Worm (Caenorhabditis elegans) whole organism, mixed stage, embryonic: ENCODE results near the gene Y57G7A.2.

Source experiments
- M03D4.4 ChIP-seq: sonication (generic microtip); optimal IDR thresholded peaks from 2 replicates; lab custom pipeline; 2017; ENCODE audit warnings: mild to moderate bottlenecking, missing genetic modification characterization, missing compliant biosample characterization
- mab-5 ChIP-seq: fragments of 150-350 bp; optimal IDR thresholded peaks from 2 replicates; lab custom pipeline; 2014; ENCODE audit warnings: missing biosample characterization, missing genetic modification characterization
- nhr-237 ChIP-seq: fragments of 150-350 bp; optimal IDR thresholded peaks from 2 replicates; lab custom pipeline; 2014; ENCODE audit warnings: missing biosample characterization, missing genetic modification characterization
- pha-4 ChIP-seq: fragments of 150-350 bp; optimal IDR thresholded peaks from 2 replicates; lab custom pipeline; 2018; ENCODE audit warnings: missing biosample characterization, missing genetic modification reagents, missing genetic modification characterization
- snpc-4 ChIP-seq: fragments of 150-350 bp; optimal IDR thresholded peaks from 2 replicates; lab custom pipeline; 2014; ENCODE audit warnings: missing biosample characterization, missing genetic modification characterization
- unc-62 ChIP-seq: fragments of 150-350 bp; optimal IDR thresholded peaks from 2 replicates; lab custom pipeline; 2014; ENCODE audit warnings: missing biosample characterization, missing genetic modification reagents, missing genetic modification characterization
- zip-8 ChIP-seq: fragments of 150-350 bp; optimal IDR thresholded peaks from 2 replicates; lab custom pipeline; 2014; ENCODE audit warnings: missing biosample characterization, missing genetic modification characterization

DNA sequence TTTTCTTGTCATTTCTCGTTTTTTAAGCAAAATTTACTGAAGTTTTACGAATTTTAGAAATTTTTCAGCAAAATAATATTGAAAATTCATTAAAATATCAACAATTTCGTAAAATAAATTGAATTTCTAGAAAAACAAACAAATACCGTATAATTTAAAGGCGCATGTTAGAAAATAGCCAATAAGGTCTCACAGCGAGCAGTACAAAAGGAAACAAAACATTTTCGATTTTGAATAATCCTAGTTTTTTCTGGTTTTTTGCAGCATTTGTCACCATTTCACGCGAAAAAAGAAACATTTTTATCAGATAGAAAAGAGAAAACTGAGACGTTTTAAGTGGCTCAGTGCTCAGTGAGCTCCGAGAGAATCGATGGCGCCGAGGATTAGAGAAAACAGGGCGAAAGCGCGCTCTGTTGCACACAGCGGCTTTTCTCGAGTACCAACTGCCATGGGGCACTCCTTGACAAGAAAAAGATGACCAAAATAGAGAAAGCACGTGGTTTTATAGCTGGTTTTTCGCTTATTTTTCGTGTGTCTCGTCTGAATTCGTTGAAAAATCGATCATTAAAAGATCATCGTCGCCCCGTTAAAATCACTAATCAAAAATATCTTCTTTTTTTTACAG is 14.1 kb downstream of the Y57G7A.2 start, which contains the start of the genes alh-6 and fcho-1:
- TF ChIP-seq mab-5 (no peak), pha-4 (no peak), snpc-4 (no peak), unc-62 (GFP tag; lab: Kevin White, UChicago) (no peak), M03D4.4 (no peak), nhr-237 (tag; lab: Kevin White, UChicago) (no peak), zip-8 (no peak)
